Worm (Caenorhabditis elegans) whole organism, late embryonic: ENCODE measurements around the gene nhr-107.

ENCODE experiments used
- C08G9.2 ChIP-seq: sonication (generic microtip); optimal IDR thresholded peaks from 2 replicates; lab custom pipeline; 2016; ENCODE audit warnings: mild to moderate bottlenecking, missing genetic modification characterization, moderate library complexity, missing compliant biosample characterization
- C38D4.7 ChIP-seq: fragments of 200-800 bp; sonication (Bioruptor generic); optimal IDR thresholded peaks from 2 replicates; lab custom pipeline; 2018; ENCODE audit warnings: mild to moderate bottlenecking, missing genetic modification characterization, moderate library complexity, missing compliant biosample characterization
- F13H6.1 ChIP-seq: sonication (generic microtip); optimal IDR thresholded peaks from 2 replicates; lab custom pipeline; 2016; ENCODE audit warnings: missing genetic modification characterization, missing compliant biosample characterization
- ceh-14 ChIP-seq: sonication (generic microtip); optimal IDR thresholded peaks from 2 replicates; lab custom pipeline; 2016; ENCODE audit warnings: missing genotype, missing genetic modification characterization, missing compliant biosample characterization
- ceh-19 ChIP-seq: fragments of 200-800 bp; sonication (Bioruptor generic); optimal IDR thresholded peaks from 2 replicates; lab custom pipeline; 2018; ENCODE audit warnings: mild to moderate bottlenecking, missing genetic modification characterization, missing compliant biosample characterization
- ceh-30 ChIP-seq: fragments of 150-350 bp; optimal IDR thresholded peaks from 2 replicates; lab custom pipeline; 2014; ENCODE audit warnings: missing biosample characterization, missing genetic modification characterization
- ceh-31 ChIP-seq: sonication (generic microtip); optimal IDR thresholded peaks from 2 replicates; lab custom pipeline; 2016; ENCODE audit warnings: missing genetic modification characterization, missing compliant biosample characterization
- ceh-48 ChIP-seq: sonication (generic microtip); optimal IDR thresholded peaks from 2 replicates; lab custom pipeline; 2016; ENCODE audit warnings: missing genetic modification characterization, inconsistent platforms, missing compliant biosample characterization
- ceh-6 ChIP-seq: fragments of 200-800 bp; sonication (Bioruptor generic); optimal IDR thresholded peaks from 2 replicates; lab custom pipeline; 2018; ENCODE audit warnings: mild to moderate bottlenecking, missing genetic modification characterization, missing compliant biosample characterization
- dve-1 ChIP-seq: sonication (generic microtip); optimal IDR thresholded peaks from 2 replicates; lab custom pipeline; 2017; ENCODE audit warnings: antibody characterized with exemption, mild to moderate bottlenecking, missing genetic modification characterization, missing compliant biosample characterization
- ets-4 ChIP-seq: sonication (generic microtip); optimal IDR thresholded peaks from 2 replicates; lab custom pipeline; 2016; ENCODE audit warnings: missing genetic modification characterization, missing compliant biosample characterization
- eyg-1 ChIP-seq: sonication (generic microtip); optimal IDR thresholded peaks from 2 replicates; lab custom pipeline; 2016; ENCODE audit warnings: missing genotype, missing genetic modification characterization, missing compliant biosample characterization
- gmeb-2 ChIP-seq: sonication (generic microtip); optimal IDR thresholded peaks from 2 replicates; lab custom pipeline; 2016; ENCODE audit warnings: missing genetic modification characterization, inconsistent platforms, missing compliant biosample characterization
- hlh-6 ChIP-seq: sonication (generic microtip); optimal IDR thresholded peaks from 2 replicates; lab custom pipeline; 2016; ENCODE audit warnings: missing genotype, missing genetic modification characterization, missing compliant biosample characterization
- lim-6 ChIP-seq: sonication (generic microtip); optimal IDR thresholded peaks from 2 replicates; lab custom pipeline; 2016; ENCODE audit warnings: missing genetic modification characterization, missing compliant biosample characterization
- lin-11 ChIP-seq: fragments of 200-800 bp; sonication (Bioruptor generic); optimal IDR thresholded peaks from 2 replicates; lab custom pipeline; 2018; ENCODE audit warnings: mild to moderate bottlenecking, missing genetic modification characterization, missing compliant biosample characterization
- madf-2 ChIP-seq: sonication (generic microtip); optimal IDR thresholded peaks from 2 replicates; lab custom pipeline; 2017; ENCODE audit warnings: missing genetic modification characterization, missing compliant biosample characterization
- mec-3 ChIP-seq: sonication (generic microtip); optimal IDR thresholded peaks from 2 replicates; lab custom pipeline; 2016; ENCODE audit warnings: borderline replicate concordance, missing genetic modification characterization, missing compliant biosample characterization
- nfya-1 ChIP-seq: sonication (generic microtip); optimal IDR thresholded peaks from 2 replicates; lab custom pipeline; 2017; ENCODE audit warnings: missing genetic modification characterization, mild to moderate bottlenecking, missing compliant biosample characterization, antibody characterized with exemption, moderate library complexity
- odd-2 ChIP-seq: sonication (generic microtip); optimal IDR thresholded peaks from 2 replicates; lab custom pipeline; 2017; ENCODE audit warnings: antibody characterized with exemption, mild to moderate bottlenecking, missing genetic modification characterization, missing compliant biosample characterization
- pag-3 ChIP-seq: sonication (generic microtip); optimal IDR thresholded peaks from 2 replicates; lab custom pipeline; 2016; ENCODE audit warnings: missing compliant biosample characterization, missing genetic modification characterization, borderline replicate concordance
- pros-1 ChIP-seq: fragments of 150-350 bp; optimal IDR thresholded peaks from 2 replicates; lab custom pipeline; 2014; ENCODE audit warnings: missing biosample characterization, missing genetic modification reagents, missing genetic modification characterization
- sdc-2 ChIP-seq: sonication (generic microtip); optimal IDR thresholded peaks from 2 replicates; lab custom pipeline; 2016; ENCODE audit warnings: missing genotype, missing genetic modification characterization, missing compliant biosample characterization
- tbx-2 ChIP-seq: sonication (generic microtip); optimal IDR thresholded peaks from 2 replicates; lab custom pipeline; 2016; ENCODE audit warnings: missing genetic modification characterization, missing compliant biosample characterization
- tbx-7 ChIP-seq: sonication (generic microtip); optimal IDR thresholded peaks from 2 replicates; lab custom pipeline; 2016; ENCODE audit warnings: missing genotype, missing genetic modification characterization, missing compliant biosample characterization
- ttx-3 ChIP-seq: sonication (generic microtip); optimal IDR thresholded peaks from 2 replicates; lab custom pipeline; 2016; ENCODE audit warnings: missing genetic modification reagents, missing genetic modification characterization, missing compliant biosample characterization
- unc-55 ChIP-seq: sonication (generic microtip); optimal IDR thresholded peaks from 2 replicates; lab custom pipeline; 2017; ENCODE audit warnings: missing biosample characterization, missing genetic modification reagents, missing genetic modification characterization
- unc-86 ChIP-seq: sonication (generic microtip); optimal IDR thresholded peaks from 2 replicates; lab custom pipeline; 2016; ENCODE audit warnings: missing genetic modification characterization, missing compliant biosample characterization
- zip-5 ChIP-seq: sonication (generic microtip); optimal IDR thresholded peaks from 2 replicates; lab custom pipeline; 2016; ENCODE audit warnings: missing genetic modification characterization, missing compliant biosample characterization
- ztf-16 ChIP-seq: sonication (generic microtip); optimal IDR thresholded peaks from 2 replicates; lab custom pipeline; 2017; ENCODE audit warnings: missing genetic modification characterization, missing compliant biosample characterization

Gene nhr-107

DNA sequence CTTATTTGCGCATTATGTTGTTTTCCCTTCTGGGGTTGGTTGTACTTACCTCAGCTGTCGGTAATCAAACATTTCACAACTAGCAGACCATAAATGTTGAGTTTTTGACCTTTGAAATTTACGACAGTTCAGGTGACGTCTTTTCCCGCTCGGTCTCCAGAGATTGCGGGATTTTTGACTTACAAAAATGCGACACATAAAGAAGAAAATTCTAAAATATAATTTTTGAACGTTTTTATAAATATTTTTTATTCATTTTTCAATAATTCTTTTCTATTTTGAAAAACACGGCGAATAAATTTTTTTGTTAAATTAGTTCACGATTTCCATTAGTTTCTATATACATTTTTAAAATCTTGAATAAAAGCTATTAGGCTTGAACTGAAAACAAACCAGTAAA lies 14.1 kb downstream of the nhr-107 start, which contains the start of gene nhr-161:
Gene nhr-161, minus strand, starts transcription at position 101 of the 400 bp plus-strand sequence.
- TF ChIP-seq nfya-1 (tag; lab: Kevin White, UChicago) = no peak
- no peak for TF ChIP-seq unc-86 (tag; lab: Kevin White, UChicago)
- no peak for TF ChIP-seq hlh-6 (tag; lab: Kevin White, UChicago)

ce11 chrV:6979019-6979418 lies 17.9 kb downstream of the nhr-107 start, which contains the start of gene sre-12:
sre-12 (minus strand) TSS chrV:6979119.
- no peak for TF ChIP-seq lin-11
- no peak for TF ChIP-seq ceh-31 (tag; lab: Kevin White, UChicago)
- TF ChIP-seq ceh-19 (GFP tag; lab: Kevin White, UChicago) = no peak
- TF ChIP-seq F13H6.1 = no peak
- TF ChIP-seq nfya-1 (tag; lab: Kevin White, UChicago) = no peak
- no peak for TF ChIP-seq C08G9.2
- TF ChIP-seq ztf-16 (tag; lab: Kevin White, UChicago) = no peak

DNA sequence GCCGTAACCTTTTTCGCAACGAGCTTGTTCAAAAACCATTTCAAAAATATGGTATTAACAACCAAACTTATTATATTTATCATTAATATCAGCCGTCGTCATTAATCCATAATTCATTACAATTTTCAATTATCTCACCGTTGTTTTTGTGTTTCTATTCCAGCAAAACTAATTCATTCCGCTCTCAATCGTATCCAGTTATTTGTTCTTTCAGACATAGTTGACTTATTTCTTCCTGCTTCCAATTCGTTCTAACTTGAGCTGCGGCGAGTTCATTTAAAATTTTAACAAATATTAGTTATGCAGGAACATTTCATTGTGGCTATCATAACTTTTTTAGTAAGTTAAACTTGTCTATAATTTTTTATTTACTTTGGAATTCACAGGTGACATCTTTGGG lies 20.8 kb downstream of the nhr-107 start, which contains the start of gene srx-16:
Gene srx-16, plus strand, starts transcription at position 301 of the 400 bp plus-strand sequence.
- no peak for TF ChIP-seq ceh-14 (tag; lab: Kevin White, UChicago)
- no peak for TF ChIP-seq ttx-3 (tag; lab: Kevin White, UChicago)
- TF ChIP-seq tbx-7 (tag; lab: Kevin White, UChicago) = no peak

DNA sequence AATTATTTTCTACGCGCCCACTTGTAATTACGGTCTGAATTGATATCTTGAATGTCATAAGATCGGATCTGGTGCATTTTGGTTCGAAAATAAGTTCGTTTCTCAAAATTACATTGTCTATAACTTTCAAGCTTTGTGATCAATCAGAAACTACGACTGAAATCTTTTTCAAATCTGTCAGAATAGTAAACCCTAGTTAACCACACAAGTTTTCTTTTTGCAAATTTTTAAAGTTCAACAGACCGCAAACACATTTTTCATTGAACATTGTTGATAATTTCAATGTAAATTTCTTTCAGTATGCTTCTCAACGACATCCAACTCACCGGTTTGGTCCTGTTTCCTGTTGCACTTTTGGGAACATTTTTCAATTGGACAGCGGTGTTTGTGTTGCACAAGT lies 25.3 kb downstream of the nhr-107 start, which contains the start of gene srx-59:
Gene srx-59, plus strand, starts transcription at position 301 of the 400 bp plus-strand sequence.
- TF ChIP-seq pag-3 (tag; lab: Kevin White, UChicago) = no peak
- TF ChIP-seq lin-11 = no peak
- TF ChIP-seq ceh-48 (tag; lab: Kevin White, UChicago) = no peak
- no peak for TF ChIP-seq dve-1 (tag; lab: Kevin White, UChicago)
- TF ChIP-seq gmeb-2 (tag; lab: Kevin White, UChicago) = no peak
- TF ChIP-seq sdc-2 (tag; lab: Kevin White, UChicago) = no peak
- TF ChIP-seq lim-6 (tag; lab: Kevin White, UChicago) = no peak
- no peak for TF ChIP-seq ceh-19 (GFP tag; lab: Kevin White, UChicago)
- no peak for TF ChIP-seq pros-1 (tag; lab: Kevin White, UChicago)
- TF ChIP-seq ets-4 (tag; lab: Kevin White, UChicago) = no peak
- no peak for TF ChIP-seq madf-2 (tag; lab: Kevin White, UChicago)
- TF ChIP-seq ceh-30 (tag; lab: Kevin White, UChicago) = no peak
- TF ChIP-seq unc-86 (tag; lab: Kevin White, UChicago) = no peak
- TF ChIP-seq C38D4.7 (GFP tag; lab: Kevin White, UChicago) = no peak
- TF ChIP-seq odd-2 (tag; lab: Kevin White, UChicago) = no peak

DNA sequence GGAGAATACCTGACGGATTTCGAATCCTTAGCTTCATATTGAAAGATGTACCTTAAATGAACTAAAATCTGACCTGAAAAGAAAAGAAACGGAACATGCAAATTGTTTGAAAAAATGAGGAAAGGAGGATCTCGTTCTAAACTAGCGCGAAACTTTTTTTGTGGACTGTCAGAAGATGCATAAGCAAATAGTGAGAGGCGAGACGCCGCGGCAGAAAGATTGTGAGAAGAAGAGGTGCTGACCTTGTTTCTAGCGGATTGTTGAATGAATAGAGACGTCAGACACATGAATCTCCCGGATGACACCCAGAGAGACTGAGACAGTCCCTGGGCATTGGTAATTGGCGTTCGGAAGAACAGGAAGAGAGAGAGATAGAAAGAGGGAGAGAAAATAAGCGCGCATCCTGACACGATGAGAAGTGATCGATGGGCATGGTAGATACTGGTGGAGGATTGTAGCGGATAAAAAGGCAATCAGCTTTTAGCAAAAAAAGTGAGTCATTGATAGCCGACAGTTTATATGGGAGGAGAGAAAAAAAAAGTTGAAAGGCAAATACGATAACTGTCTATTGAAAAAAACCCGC lies 26.9 kb downstream of the nhr-107 start, which contains the start of gene ptr-15:
Gene ptr-15, minus strand, starts transcription at position 51 of the 583 bp plus-strand sequence.
- TF ChIP-seq tbx-2 (tag; lab: Kevin White, UChicago) (no peak), C08G9.2 (no peak), hlh-6 (tag; lab: Kevin White, UChicago) (no peak), unc-86 (tag; lab: Kevin White, UChicago) (no peak), pros-1 (tag; lab: Kevin White, UChicago) (peak; percentile 57), ceh-48 (tag; lab: Kevin White, UChicago) (no peak), unc-55 (GFP tag; lab: Kevin White, UChicago) (peak; percentile 30), ceh-14 (tag; lab: Kevin White, UChicago) (no peak), ttx-3 (tag; lab: Kevin White, UChicago) (no peak), nfya-1 (tag; lab: Kevin White, UChicago) (peak; percentile 11), ceh-6 (no peak), eyg-1 (tag; lab: Kevin White, UChicago) (no peak)

- TF ChIP-seq zip-5 (tag; lab: Kevin White, UChicago) = no peak
- no peak for TF ChIP-seq mec-3 (tag; lab: Kevin White, UChicago)
Observed at ce11 chrV:6956237-6956636, 40.7 kb downstream of the nhr-107 start, which contains the start of gene mec-1. mec-1 (plus strand) TSS chrV:6956537.
